Worm (Caenorhabditis elegans) whole organism, L3 larva: ENCODE measurements around the gene nyn-3.

Experiments used
- R02D3.7 ChIP-seq: fragments of 150-350 bp; optimal IDR thresholded peaks from 2 replicates; lab custom pipeline; 2014; ENCODE audit warnings: missing biosample characterization, missing genetic modification characterization
- ceh-9 ChIP-seq: sonication (generic microtip); optimal IDR thresholded peaks from 2 replicates; lab custom pipeline; 2018; ENCODE audit warnings: missing biosample characterization, missing genetic modification characterization
- nhr-237 ChIP-seq: fragments of 150-350 bp; optimal IDR thresholded peaks from 2 replicates; lab custom pipeline; 2014; ENCODE audit warnings: missing biosample characterization, missing genetic modification characterization

- no peak for TF ChIP-seq R02D3.7
- TF ChIP-seq ceh-9 (tag; lab: Kevin White, UChicago), result no peak
- TF ChIP-seq nhr-237 (tag; lab: Kevin White, UChicago), result no peak
Observed at ce11 chrII:6320655-6321388, 28.4 kb upstream of the nyn-3 start, which contains the start of gene efr-3.
